Worm (Caenorhabditis elegans): ENCODE results near the gene ttr-45.
A peak's percentile ranks its signal among the peaks of the same experiment; 100 is the strongest.

ttr-45 gene

DNA sequence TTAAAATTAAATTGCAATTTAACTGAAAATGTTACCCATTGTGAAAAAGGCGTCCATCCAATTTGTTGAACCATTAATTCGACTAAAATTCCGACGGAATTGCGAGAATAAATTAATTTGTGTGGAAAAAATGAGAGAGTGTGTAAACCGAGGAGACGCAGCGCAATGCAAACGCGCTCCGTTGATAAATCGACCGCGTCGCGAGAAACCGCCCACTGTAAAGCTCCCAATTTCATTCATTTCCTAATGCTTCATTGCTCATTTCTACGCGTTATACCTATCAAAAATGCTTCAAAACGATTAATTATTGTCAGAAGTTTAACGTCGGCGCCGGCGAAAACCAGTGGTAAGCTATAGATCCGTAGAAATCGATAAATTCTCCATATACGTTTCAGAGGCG, 43.7 kb downstream of the ttr-45 start, which contains the start of the genes Y67H2A.2 and micu-1 (continued):
- no peak for TF ChIP-seq madf-2 (tag; optimal IDR thresholded peaks at IDR 0.05)
- no peak for TF ChIP-seq mec-3 (tag; optimal IDR thresholded peaks at IDR 0.05; ENCODE audit: borderline replicate concordance)
- TF ChIP-seq elt-2 (tag; optimal IDR thresholded peaks at IDR 0.05) = peak; percentile 59
- no peak for TF ChIP-seq sox-4 (tag; optimal IDR thresholded peaks at IDR 0.05)
- peak; percentile 15 for TF ChIP-seq rnt-1 (tag; optimal IDR thresholded peaks at IDR 0.05)
- TF ChIP-seq ztf-16 (tag; optimal IDR thresholded peaks at IDR 0.05) = peak; percentile 15
- TF ChIP-seq ref-2 (tag; optimal IDR thresholded peaks at IDR 0.05) = peak; percentile 6
- peak; percentile 28 for TF ChIP-seq ceh-34 (tag; optimal IDR thresholded peaks at IDR 0.05)
- TF ChIP-seq pag-3 (tag; optimal IDR thresholded peaks at IDR 0.05; ENCODE audit: borderline replicate concordance) = no peak

ce11 chrIV:13299648-13300047, 45.6 kb downstream of the ttr-45 start:
- TF ChIP-seq hlh-6 (tag; optimal IDR thresholded peaks at IDR 0.05) (no peak), pqm-1 (tag; optimal IDR thresholded peaks at IDR 0.05) (no peak), ceh-6 (GFP tag; optimal IDR thresholded peaks at IDR 0.05) (no peak), hlh-30 (tag; optimal IDR thresholded peaks at IDR 0.05; ENCODE audit: insufficient read depth) (no peak), ceh-22 (tag; optimal IDR thresholded peaks at IDR 0.05) (no peak), elt-4 (tag; optimal IDR thresholded peaks at IDR 0.05) (no peak), C08G9.2 (tag; optimal IDR thresholded peaks at IDR 0.05) (no peak), unc-42 (tag; optimal IDR thresholded peaks at IDR 0.05) (no peak), ceh-18 (tag; optimal IDR thresholded peaks at IDR 0.05) (no peak), fax-1 (tag; optimal IDR thresholded peaks at IDR 0.05) (no peak), mec-3 (tag; optimal IDR thresholded peaks at IDR 0.05; ENCODE audit: borderline replicate concordance) (no peak)

DNA sequence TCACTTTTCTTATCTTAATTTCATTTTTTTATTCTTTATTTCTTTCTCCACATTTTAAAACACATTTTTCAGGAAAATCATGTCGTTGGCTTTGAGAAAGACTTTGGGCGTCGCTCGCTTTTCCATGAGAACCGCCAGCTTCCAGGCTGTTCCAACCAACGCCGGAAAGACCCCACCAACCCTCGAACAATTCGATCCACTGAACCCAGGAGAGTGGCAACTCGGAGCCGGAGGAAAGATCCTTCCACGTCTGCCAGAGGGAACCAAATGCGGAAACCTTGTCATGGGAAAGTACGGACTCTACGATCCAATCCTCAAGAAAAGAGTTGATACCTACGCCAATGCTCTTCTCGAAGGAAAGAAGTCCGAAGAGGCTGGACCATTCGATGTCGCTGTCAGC, 46.1 kb downstream of the ttr-45 start, which contains the start of gene kdp-1:
TSS of gene kdp-1 (plus strand) at position 80 of the 400 bp plus-strand sequence.
- TF ChIP-seq ama-1 (optimal IDR thresholded peaks at IDR 0.05) (no peak), Y22D7AL.16 (tag; optimal IDR thresholded peaks at IDR 0.05) (no peak), hlh-13 (GFP tag; optimal IDR thresholded peaks at IDR 0.05) (no peak), ztf-16 (tag; optimal IDR thresholded peaks at IDR 0.05) (no peak), ceh-34 (tag; optimal IDR thresholded peaks at IDR 0.05) (no peak), fax-1 (tag; optimal IDR thresholded peaks at IDR 0.05) (no peak), npax-4 (tag; optimal IDR thresholded peaks at IDR 0.05) (no peak), ceh-9 (tag; optimal IDR thresholded peaks at IDR 0.05) (no peak), pha-2 (tag; optimal IDR thresholded peaks at IDR 0.05) (no peak), ceh-6 (GFP tag; optimal IDR thresholded peaks at IDR 0.05) (no peak), sox-4 (tag; optimal IDR thresholded peaks at IDR 0.05) (no peak)

DNA sequence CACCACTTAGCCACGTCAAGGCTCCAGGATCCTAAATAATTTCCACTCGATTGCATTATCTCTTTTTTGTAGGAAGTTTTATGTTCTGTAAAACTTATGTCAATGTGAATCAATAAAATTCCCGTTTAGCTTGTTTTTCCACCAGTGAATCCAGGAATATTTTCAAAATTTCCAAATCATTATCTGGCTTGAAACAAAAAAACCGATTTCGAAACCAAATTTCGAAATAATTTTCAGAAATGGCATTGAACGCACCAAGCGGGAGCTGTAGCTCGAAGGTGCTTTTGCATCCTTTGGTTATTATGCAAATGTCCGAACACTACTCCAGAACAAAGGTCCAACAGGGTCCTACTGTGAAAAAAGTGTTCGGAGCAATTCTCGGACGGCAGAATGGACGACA, 46.6 kb downstream of the ttr-45 start, which contains the start of gene csn-6:
TSS of gene csn-6 (plus strand) at position 234 of the 400 bp plus-strand sequence.
- TF ChIP-seq ahr-1 (tag; optimal IDR thresholded peaks at IDR 0.05) (no peak), ref-2 (tag; optimal IDR thresholded peaks at IDR 0.05) (no peak), ets-4 (tag; optimal IDR thresholded peaks at IDR 0.05) (no peak), pax-1 (tag; optimal IDR thresholded peaks at IDR 0.05) (no peak), lin-11 (tag; optimal IDR thresholded peaks at IDR 0.05) (no peak), syd-9 (tag; optimal IDR thresholded peaks at IDR 0.05) (no peak), unc-3 (GFP tag; conservative IDR thresholded peaks at IDR 0.05) (no peak), unc-3 (tag; optimal IDR thresholded peaks at IDR 0.05) (no peak), sox-2 (GFP tag; IDR thresholded peaks at IDR 0.05) (no peak), unc-42 (tag; optimal IDR thresholded peaks at IDR 0.05) (no peak), dve-1 (tag; optimal IDR thresholded peaks at IDR 0.05) (no peak), ceh-30 (tag; optimal IDR thresholded peaks at IDR 0.05) (no peak), ceh-9 (tag; optimal IDR thresholded peaks at IDR 0.05) (no peak), ceh-19 (GFP tag; optimal IDR thresholded peaks at IDR 0.05) (no peak), elt-4 (tag; optimal IDR thresholded peaks at IDR 0.05) (no peak), fkh-10 (GFP tag; optimal IDR thresholded peaks at IDR 0.05) (no peak)

Measured in whole organism, late embryonic.